Worm (Caenorhabditis elegans) whole organism, young adult: ENCODE measurements around the gene W09G10.9.

Experiments used
- C17E4.6 ChIP-seq: fragments of 200-800 bp; sonication (Bioruptor generic); IDR thresholded peaks from 2 replicates; pipeline ENCODE4 v1.3.6; 2022; ENCODE audit warnings: missing genetic modification reagents, missing genetic modification characterization, missing compliant biosample characterization
- F10E7.11 ChIP-seq: sonication (generic microtip); optimal IDR thresholded peaks from 2 replicates; lab custom pipeline; 2017; ENCODE audit warnings: mild to moderate bottlenecking, missing genetic modification characterization, moderate library complexity, missing compliant biosample characterization
- F33H1.4 ChIP-seq: fragments of 200-800 bp; sonication (Bioruptor generic); IDR thresholded peaks from 2 replicates; pipeline ENCODE4 v1.3.6; 2022; ENCODE audit warnings: missing genetic modification reagents, missing genetic modification characterization, missing compliant biosample characterization
- ama-1 ChIP-seq, 3 experiments: fragments of 150-350 bp in 1 of 3; sonication (generic microtip) in 2 of 3; optimal IDR thresholded peaks; 2 replicates each; lab custom pipeline; 2014 to 2018; ENCODE audit warnings: missing biosample characterization in 2 of 3, missing genetic modification characterization in 2 of 3, missing genetic modification reagents in 2 of 3
- aptf-3 ChIP-seq: fragments of 200-800 bp; sonication (Bioruptor generic); IDR thresholded peaks from 2 replicates; pipeline ENCODE4 v1.3.6; 2022; ENCODE audit warnings: missing genetic modification characterization, missing compliant biosample characterization
- lin-35 ChIP-seq, 3 experiments: fragments of 150-350 bp in 2 of 3; sonication (generic microtip) in 1 of 3; optimal IDR thresholded peaks; 2 replicates each; lab custom pipeline; 2014 to 2018; ENCODE audit warnings: missing biosample characterization in 3 of 3, missing genetic modification characterization in 3 of 3, missing genetic modification reagents in 3 of 3
- tbx-9 ChIP-seq: sonication (generic microtip); optimal IDR thresholded peaks from 2 replicates; lab custom pipeline; 2016; ENCODE audit warnings: borderline replicate concordance, missing genetic modification characterization, inconsistent platforms, missing compliant biosample characterization
- unc-62 ChIP-seq: fragments of 150-350 bp; optimal IDR thresholded peaks from 2 replicates; lab custom pipeline; 2014; ENCODE audit warnings: missing biosample characterization, missing genetic modification reagents, missing genetic modification characterization

- TF ChIP-seq aptf-3 (GFP tag; lab: Robert Waterston, UW) (no peak), C17E4.6 (GFP tag; lab: Robert Waterston, UW) (no peak), F33H1.4 (no peak), unc-62 (no peak), F10E7.11 (tag; lab: Kevin White, UChicago) (no peak), ama-1 (optimal IDR thresholded peaks at IDR 0.05; lab: Kevin White, UChicago) (no peak), ama-1 (GFP tag; optimal IDR thresholded peaks at IDR 0.05; lab: Kevin White, UChicago) (no peak), lin-35 (GFP tag; optimal IDR thresholded peaks at IDR 0.05; lab: Kevin White, UChicago) (no peak), tbx-9 (tag; lab: Kevin White, UChicago) (no peak)
Measured at ce11 chrII:3550352-3550751, 28.8 kb downstream of the W09G10.9 start, which contains the start of gene W10G11.19.
